Fruit fly (Drosophila melanogaster) whole organism, wandering third instar larva: ENCODE measurements around the gene BckdhA.

Experiments
- CG9705 ChIP-seq: fragments of 200-800 bp; sonication (Bioruptor generic); optimal IDR thresholded peaks from 2 replicates; lab custom pipeline; 2018; ENCODE audit warnings: missing biosample characterization, mild to moderate bottlenecking, missing genetic modification characterization
- Dfd ChIP-seq: fragments of >200 bp; optimal IDR thresholded peaks from 2 replicates; lab custom pipeline; 2017; ENCODE audit warnings: missing biosample characterization, missing genetic modification characterization
- Dif ChIP-seq: fragments of 200-275, 200-300 bp; sonication (Bioruptor generic); optimal IDR thresholded peaks from 2 replicates; lab custom pipeline; 2018; ENCODE audit warnings: missing biosample characterization, missing genetic modification characterization; ENCODE audit not compliant: partially characterized antibody
- Hr78 ChIP-seq: fragments of >200 bp; optimal IDR thresholded peaks from 2 replicates; lab custom pipeline; 2017; ENCODE audit warnings: missing biosample characterization, missing genetic modification characterization
- N ChIP-seq: fragments of >200 bp; optimal IDR thresholded peaks from 2 replicates; lab custom pipeline; 2018; ENCODE audit warnings: missing biosample characterization, missing external identifiers, missing genetic modification characterization
- brk ChIP-seq: fragments of 200-800 bp; sonication (Bioruptor generic); optimal IDR thresholded peaks from 2 replicates; lab custom pipeline; 2016; ENCODE audit warnings: missing biosample characterization, mild to moderate bottlenecking, missing genetic modification characterization
- fru ChIP-seq: fragments of 200-800 bp; sonication (Bioruptor generic); optimal IDR thresholded peaks from 3 replicates; lab custom pipeline; 2016; ENCODE audit warnings: missing biosample characterization, mild to moderate bottlenecking, missing genetic modification characterization
- psq ChIP-seq: fragments of 200-800 bp; sonication (Bioruptor generic); optimal IDR thresholded peaks from 3 replicates; lab custom pipeline; 2017; ENCODE audit warnings: missing biosample characterization, mild to moderate bottlenecking, missing genetic modification characterization, moderate library complexity
- rgr ChIP-seq: fragments of 200-800 bp; sonication (Bioruptor generic); optimal IDR thresholded peaks from 3 replicates; lab custom pipeline; 2016; ENCODE audit warnings: missing biosample characterization, mild to moderate bottlenecking, missing genetic modification characterization
- sage ChIP-seq: fragments of 200-800 bp; sonication (Bioruptor generic); optimal IDR thresholded peaks from 2 replicates; lab custom pipeline; 2016; ENCODE audit warnings: missing biosample characterization, mild to moderate bottlenecking, missing genetic modification characterization
- usp ChIP-seq: fragments of >200 bp; optimal IDR thresholded peaks from 2 replicates; lab custom pipeline; 2017; ENCODE audit warnings: missing biosample characterization, missing genetic modification characterization

DNA sequence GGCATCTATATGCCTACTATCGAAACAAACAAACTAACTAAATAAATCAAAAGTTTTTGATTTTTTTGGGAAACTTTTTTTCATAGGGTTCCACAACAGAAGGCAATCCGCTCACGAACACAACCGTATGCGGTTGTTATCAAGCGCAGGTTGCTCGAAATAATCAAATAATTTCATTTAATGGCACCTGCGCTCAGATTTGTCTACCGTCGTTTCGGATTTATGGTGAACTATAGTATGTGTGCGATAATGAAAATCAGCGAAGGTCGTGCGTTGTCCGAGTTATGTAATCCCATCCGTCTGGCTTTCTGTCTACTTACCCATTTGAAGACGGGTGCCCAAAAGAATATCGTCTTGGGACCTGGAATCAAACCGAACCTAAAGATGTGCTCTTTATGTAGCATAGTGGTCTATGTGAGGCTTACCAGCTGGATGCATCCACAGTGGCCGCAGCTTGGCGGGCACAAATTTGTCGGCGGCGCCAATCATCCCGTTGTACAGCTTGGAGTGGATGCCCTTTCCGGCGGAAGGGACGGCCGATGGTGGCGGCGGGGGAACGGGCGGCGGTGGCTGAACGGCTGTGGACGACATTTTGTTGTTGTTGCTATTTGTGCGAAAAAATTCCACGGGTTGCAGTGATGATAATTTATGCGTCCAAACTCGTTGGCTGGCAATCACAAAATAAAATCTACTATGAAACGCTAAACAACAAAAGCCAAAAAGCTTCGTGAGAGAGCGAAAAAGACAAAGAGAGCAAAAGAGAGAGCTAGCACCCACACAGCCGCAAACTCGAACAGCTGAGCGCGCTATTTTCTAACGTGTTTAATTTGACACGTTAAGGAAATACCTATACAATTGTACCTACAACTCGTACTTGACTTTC, 17.6 kb downstream of the BckdhA start:
- TF ChIP-seq Dif (GFP tag; lab: Kevin White, UChicago), result peak; percentile 63
- TF ChIP-seq psq (GFP tag; lab: Kevin White, UChicago), result no peak
- no peak for TF ChIP-seq CG9705 (GFP tag; lab: Kevin White, UChicago)
- no peak for TF ChIP-seq usp
- TF ChIP-seq Dfd, result no peak
- no peak for TF ChIP-seq N (GFP tag; lab: Kevin White, UChicago)
- TF ChIP-seq brk (GFP tag; lab: Kevin White, UChicago), result no peak
- TF ChIP-seq sage (GFP tag; lab: Kevin White, UChicago), result no peak
- no peak for TF ChIP-seq rgr (GFP tag; lab: Kevin White, UChicago)
- TF ChIP-seq Hr78 (GFP tag; lab: Kevin White, UChicago), result no peak
- no peak for TF ChIP-seq fru (GFP tag; lab: Kevin White, UChicago)
